Worm (Caenorhabditis elegans): ENCODE measurements around the gene oac-46.

Gene oac-46

DNA sequence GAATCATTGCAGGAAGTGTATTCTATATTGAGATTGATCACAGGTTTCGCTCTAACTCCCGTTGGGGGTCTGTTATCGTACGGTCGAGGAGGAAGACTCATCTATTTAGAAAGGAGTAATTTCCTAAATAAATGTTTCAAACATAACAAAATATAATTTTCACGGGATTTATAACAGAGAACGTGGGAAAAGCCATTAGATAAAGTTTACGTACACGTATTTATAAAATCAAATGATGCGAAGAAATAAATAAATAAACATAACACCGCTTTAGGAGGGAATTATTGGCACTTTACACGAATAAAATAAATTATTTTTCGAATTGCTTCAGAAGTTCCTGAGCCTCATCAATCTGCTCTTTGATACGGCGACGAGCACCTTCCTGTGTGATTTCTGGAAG, 43.4 kb downstream of the oac-46 start, which contains the start of gene F07H5.10:
Gene F07H5.10, minus strand, starts transcription at position 101 of the 400 bp plus-strand sequence.
- TF ChIP-seq nhr-77 (tag; optimal IDR thresholded peaks at IDR 0.05), result no peak
- no peak for TF ChIP-seq R02D3.7 (tag; optimal IDR thresholded peaks at IDR 0.05)
- no peak for TF ChIP-seq dmd-4 (tag; optimal IDR thresholded peaks at IDR 0.05)
- TF ChIP-seq skn-1 (tag; optimal IDR thresholded peaks at IDR 0.05), result no peak
- TF ChIP-seq Y55F3AM.14 (GFP tag; optimal IDR thresholded peaks at IDR 0.05), result no peak
- no peak for TF ChIP-seq lin-11 (tag; optimal IDR thresholded peaks at IDR 0.05)
- no peak for TF ChIP-seq lsy-2 (tag; optimal IDR thresholded peaks at IDR 0.05)
- TF ChIP-seq aly-2 (tag; optimal IDR thresholded peaks at IDR 0.05), result no peak
- no peak for TF ChIP-seq nhr-10 (tag; optimal IDR thresholded peaks at IDR 0.05)
- TF ChIP-seq nhr-237 (tag; optimal IDR thresholded peaks at IDR 0.05), result no peak
- TF ChIP-seq ama-1 (optimal IDR thresholded peaks at IDR 0.05), result no peak
- no peak for TF ChIP-seq nhr-25 (tag; optimal IDR thresholded peaks at IDR 0.05)
- no peak for TF ChIP-seq zag-1 (tag; optimal IDR thresholded peaks at IDR 0.05)
- TF ChIP-seq nhr-129 (tag; optimal IDR thresholded peaks at IDR 0.05), result no peak
- no peak for TF ChIP-seq nhr-11 (tag; optimal IDR thresholded peaks at IDR 0.05)
- TF ChIP-seq lin-13 (GFP tag; optimal IDR thresholded peaks at IDR 0.05), result no peak
- no peak for TF ChIP-seq fos-1 (tag; optimal IDR thresholded peaks at IDR 0.05)

ce11 chrII:8806921-8807320, 45.0 kb downstream of the oac-46 start, which contains the start of gene pho-13:
TSS of gene pho-13 (minus strand) at chrII:8807021.
- TF ChIP-seq unc-62 (GFP tag; optimal IDR thresholded peaks at IDR 0.05) (no peak), lin-11 (tag; optimal IDR thresholded peaks at IDR 0.05) (no peak), fos-1 (tag; optimal IDR thresholded peaks at IDR 0.05) (peak; percentile 23), nhr-11 (tag; optimal IDR thresholded peaks at IDR 0.05) (no peak), peb-1 (tag; optimal IDR thresholded peaks at IDR 0.05) (no peak)

DNA sequence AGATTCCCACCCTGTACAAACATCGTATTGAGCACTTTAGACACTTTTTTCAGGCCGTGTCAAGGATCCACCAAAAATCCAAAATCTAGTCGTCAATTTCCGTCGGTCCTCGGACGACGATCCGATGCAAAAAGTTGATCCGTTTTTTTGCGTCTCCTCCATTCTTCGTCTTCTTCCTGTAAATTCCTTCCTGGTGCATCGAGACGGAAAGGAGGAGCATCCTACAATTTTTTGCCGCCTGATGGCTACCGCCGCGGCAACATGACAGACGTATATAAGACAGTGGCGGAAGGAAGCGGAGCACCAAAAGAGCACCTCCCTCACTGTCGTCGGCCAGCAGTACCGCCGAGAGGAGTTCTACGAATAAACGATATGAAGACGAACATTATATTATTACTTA, 51.1 kb downstream of the oac-46 start, which contains the start of gene appg-2:
Gene appg-2, plus strand, starts transcription at position 301 of the 400 bp plus-strand sequence.
- TF ChIP-seq C34F6.9 (tag; optimal IDR thresholded peaks at IDR 0.05) (no peak), nhr-6 (tag; optimal IDR thresholded peaks at IDR 0.05) (no peak)

DNA sequence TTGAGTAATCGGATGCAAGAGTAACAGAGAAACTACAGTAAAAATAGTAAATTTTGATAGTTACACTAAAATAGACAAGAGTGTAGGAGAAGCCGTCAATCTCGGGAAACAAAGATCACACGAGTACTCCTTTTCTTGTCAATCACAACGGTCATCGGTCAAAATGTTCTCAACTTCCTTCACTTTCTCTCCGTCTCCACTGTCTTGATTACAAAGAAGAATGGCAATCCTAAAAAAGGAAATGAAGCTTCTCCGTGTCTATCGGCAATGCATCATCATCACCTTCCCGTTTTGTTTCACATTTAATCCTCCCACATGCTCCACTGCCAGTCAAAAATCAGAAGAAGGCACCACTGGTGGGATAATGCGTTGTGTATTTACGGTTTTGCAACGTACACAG, 52.2 kb downstream of the oac-46 start:
- TF ChIP-seq mdl-1 (tag; optimal IDR thresholded peaks at IDR 0.05) (no peak), zag-1 (tag; optimal IDR thresholded peaks at IDR 0.05) (no peak), C34F6.9 (tag; optimal IDR thresholded peaks at IDR 0.05) (no peak), nhr-11 (tag; optimal IDR thresholded peaks at IDR 0.05) (no peak), lin-13 (GFP tag; optimal IDR thresholded peaks at IDR 0.05) (no peak), unc-62 (GFP tag; optimal IDR thresholded peaks at IDR 0.05) (peak; percentile 56), snpc-4 (tag; optimal IDR thresholded peaks at IDR 0.05) (no peak), unc-39 (tag; optimal IDR thresholded peaks at IDR 0.05) (no peak), R02D3.7 (tag; optimal IDR thresholded peaks at IDR 0.05) (no peak), dmd-4 (tag; optimal IDR thresholded peaks at IDR 0.05) (no peak), nhr-10 (tag; optimal IDR thresholded peaks at IDR 0.05) (no peak), unc-55 (GFP tag; optimal IDR thresholded peaks at IDR 0.05) (peak; percentile 50), egl-27 (tag; optimal IDR thresholded peaks at IDR 0.05) (no peak)

All from whole organism, L2 larva.